Worm (Caenorhabditis elegans) whole organism, late embryonic: ENCODE data around the gene snx-17.

Source experiments
- C08G9.2 ChIP-seq: sonication (generic microtip); optimal IDR thresholded peaks from 2 replicates; lab custom pipeline; 2016; ENCODE audit warnings: mild to moderate bottlenecking, missing genetic modification characterization, moderate library complexity, missing compliant biosample characterization
- K02D7.2 ChIP-seq: sonication (generic microtip); optimal IDR thresholded peaks from 2 replicates; lab custom pipeline; 2017; ENCODE audit warnings: mild to moderate bottlenecking, missing genetic modification characterization, missing compliant biosample characterization
- K09A11.1 ChIP-seq: sonication (generic microtip); optimal IDR thresholded peaks from 2 replicates; lab custom pipeline; 2017; ENCODE audit warnings: antibody characterized with exemption, mild to moderate bottlenecking, missing genetic modification characterization, missing compliant biosample characterization; ENCODE audit not compliant: insufficient read depth
- T23F11.4 ChIP-seq: fragments of 200-800 bp; sonication (Bioruptor generic); optimal IDR thresholded peaks from 2 replicates; lab custom pipeline; 2018; ENCODE audit warnings: mild to moderate bottlenecking, missing genetic modification characterization, missing compliant biosample characterization
- Y22D7AL.16 ChIP-seq: sonication (generic microtip); optimal IDR thresholded peaks from 2 replicates; lab custom pipeline; 2016; ENCODE audit warnings: missing genetic modification characterization, missing compliant biosample characterization
- ahr-1 ChIP-seq: sonication (generic microtip); optimal IDR thresholded peaks from 2 replicates; lab custom pipeline; 2016; ENCODE audit warnings: missing genetic modification characterization, missing compliant biosample characterization
- ama-1 ChIP-seq: fragments of 150-350 bp; optimal IDR thresholded peaks from 2 replicates; lab custom pipeline; 2014
- ceh-18 ChIP-seq: sonication (generic microtip); optimal IDR thresholded peaks from 2 replicates; lab custom pipeline; 2016; ENCODE audit warnings: missing genetic modification characterization, missing compliant biosample characterization
- ceh-2 ChIP-seq: sonication (generic microtip); optimal IDR thresholded peaks from 2 replicates; lab custom pipeline; 2016; ENCODE audit warnings: missing genotype, missing genetic modification characterization, missing compliant biosample characterization
- ceh-22 ChIP-seq: sonication (generic microtip); optimal IDR thresholded peaks from 2 replicates; lab custom pipeline; 2017; ENCODE audit warnings: missing biosample characterization, missing genetic modification characterization
- ceh-24 ChIP-seq: sonication (generic microtip); optimal IDR thresholded peaks from 2 replicates; lab custom pipeline; 2016; ENCODE audit warnings: mild to moderate bottlenecking, missing genetic modification characterization, missing compliant biosample characterization
- ceh-30 ChIP-seq: fragments of 150-350 bp; optimal IDR thresholded peaks from 2 replicates; lab custom pipeline; 2014; ENCODE audit warnings: missing biosample characterization, missing genetic modification characterization
- ceh-31 ChIP-seq: sonication (generic microtip); optimal IDR thresholded peaks from 2 replicates; lab custom pipeline; 2016; ENCODE audit warnings: missing genetic modification characterization, missing compliant biosample characterization
- ceh-34 ChIP-seq: sonication (generic microtip); optimal IDR thresholded peaks from 2 replicates; lab custom pipeline; 2016; ENCODE audit warnings: mild to moderate bottlenecking, missing genetic modification characterization, missing compliant biosample characterization
- ceh-48 ChIP-seq: sonication (generic microtip); optimal IDR thresholded peaks from 2 replicates; lab custom pipeline; 2016; ENCODE audit warnings: missing genetic modification characterization, inconsistent platforms, missing compliant biosample characterization
- dve-1 ChIP-seq: sonication (generic microtip); optimal IDR thresholded peaks from 2 replicates; lab custom pipeline; 2017; ENCODE audit warnings: antibody characterized with exemption, mild to moderate bottlenecking, missing genetic modification characterization, missing compliant biosample characterization
- elt-2 ChIP-seq: sonication (generic microtip); optimal IDR thresholded peaks from 2 replicates; lab custom pipeline; 2016; ENCODE audit warnings: missing genetic modification reagents, missing genetic modification characterization, missing compliant biosample characterization
- ets-4 ChIP-seq: sonication (generic microtip); optimal IDR thresholded peaks from 2 replicates; lab custom pipeline; 2016; ENCODE audit warnings: missing genetic modification characterization, missing compliant biosample characterization
- fkh-10 ChIP-seq: fragments of 150-350 bp; optimal IDR thresholded peaks from 2 replicates; lab custom pipeline; 2014; ENCODE audit warnings: missing biosample characterization, missing genetic modification reagents, missing genetic modification characterization
- fkh-6 ChIP-seq: sonication (generic microtip); optimal IDR thresholded peaks from 2 replicates; lab custom pipeline; 2016; ENCODE audit warnings: missing genetic modification characterization, missing compliant biosample characterization
- hlh-13 ChIP-seq: fragments of 200-800 bp; sonication (Bioruptor generic); optimal IDR thresholded peaks from 2 replicates; lab custom pipeline; 2018; ENCODE audit warnings: mild to moderate bottlenecking, missing genetic modification characterization, missing compliant biosample characterization
- lim-6 ChIP-seq: sonication (generic microtip); optimal IDR thresholded peaks from 2 replicates; lab custom pipeline; 2016; ENCODE audit warnings: missing genetic modification characterization, missing compliant biosample characterization
- lin-11 ChIP-seq: fragments of 200-800 bp; sonication (Bioruptor generic); optimal IDR thresholded peaks from 2 replicates; lab custom pipeline; 2018; ENCODE audit warnings: mild to moderate bottlenecking, missing genetic modification characterization, missing compliant biosample characterization
- madf-2 ChIP-seq: sonication (generic microtip); optimal IDR thresholded peaks from 2 replicates; lab custom pipeline; 2017; ENCODE audit warnings: missing genetic modification characterization, missing compliant biosample characterization
- nfya-1 ChIP-seq: sonication (generic microtip); optimal IDR thresholded peaks from 2 replicates; lab custom pipeline; 2017; ENCODE audit warnings: missing genetic modification characterization, mild to moderate bottlenecking, missing compliant biosample characterization, antibody characterized with exemption, moderate library complexity
- nhr-232 ChIP-seq: sonication (generic microtip); optimal IDR thresholded peaks from 2 replicates; lab custom pipeline; 2016; ENCODE audit warnings: missing genetic modification characterization, missing compliant biosample characterization
- npax-4 ChIP-seq: sonication (generic microtip); optimal IDR thresholded peaks from 2 replicates; lab custom pipeline; 2016; ENCODE audit warnings: missing genetic modification characterization, missing compliant biosample characterization
- pag-3 ChIP-seq: sonication (generic microtip); optimal IDR thresholded peaks from 2 replicates; lab custom pipeline; 2016; ENCODE audit warnings: missing compliant biosample characterization, missing genetic modification characterization, borderline replicate concordance
- pat-9 ChIP-seq: fragments of 200-800 bp; sonication (Bioruptor generic); optimal IDR thresholded peaks from 2 replicates; lab custom pipeline; 2018; ENCODE audit warnings: mild to moderate bottlenecking, missing genetic modification characterization, moderate library complexity, missing compliant biosample characterization
- pax-1 ChIP-seq: fragments of 150-350 bp; optimal IDR thresholded peaks from 2 replicates; lab custom pipeline; 2014; ENCODE audit warnings: missing biosample characterization, missing genetic modification characterization
- pha-2 ChIP-seq: sonication (generic microtip); optimal IDR thresholded peaks from 2 replicates; lab custom pipeline; 2017; ENCODE audit warnings: mild to moderate bottlenecking, missing genetic modification characterization, missing compliant biosample characterization
- pros-1 ChIP-seq: fragments of 150-350 bp; optimal IDR thresholded peaks from 2 replicates; lab custom pipeline; 2014; ENCODE audit warnings: missing biosample characterization, missing genetic modification reagents, missing genetic modification characterization
- sdc-2 ChIP-seq: sonication (generic microtip); optimal IDR thresholded peaks from 2 replicates; lab custom pipeline; 2016; ENCODE audit warnings: missing genotype, missing genetic modification characterization, missing compliant biosample characterization
- syd-9 ChIP-seq: sonication (generic microtip); optimal IDR thresholded peaks from 2 replicates; lab custom pipeline; 2016; ENCODE audit warnings: mild to moderate bottlenecking, missing genetic modification characterization, moderate library complexity, missing compliant biosample characterization
- tbx-2 ChIP-seq: sonication (generic microtip); optimal IDR thresholded peaks from 2 replicates; lab custom pipeline; 2016; ENCODE audit warnings: missing genetic modification characterization, missing compliant biosample characterization
- tbx-7 ChIP-seq: sonication (generic microtip); optimal IDR thresholded peaks from 2 replicates; lab custom pipeline; 2016; ENCODE audit warnings: missing genotype, missing genetic modification characterization, missing compliant biosample characterization
- ttx-3 ChIP-seq: sonication (generic microtip); optimal IDR thresholded peaks from 2 replicates; lab custom pipeline; 2016; ENCODE audit warnings: missing genetic modification reagents, missing genetic modification characterization, missing compliant biosample characterization
- unc-42 ChIP-seq: sonication (generic microtip); optimal IDR thresholded peaks from 2 replicates; lab custom pipeline; 2016; ENCODE audit warnings: missing genotype, missing genetic modification characterization, missing compliant biosample characterization
- unc-55 ChIP-seq: sonication (generic microtip); optimal IDR thresholded peaks from 2 replicates; lab custom pipeline; 2017; ENCODE audit warnings: missing biosample characterization, missing genetic modification reagents, missing genetic modification characterization
- unc-86 ChIP-seq: sonication (generic microtip); optimal IDR thresholded peaks from 2 replicates; lab custom pipeline; 2016; ENCODE audit warnings: missing genetic modification characterization, missing compliant biosample characterization
- zip-5 ChIP-seq: sonication (generic microtip); optimal IDR thresholded peaks from 2 replicates; lab custom pipeline; 2016; ENCODE audit warnings: missing genetic modification characterization, missing compliant biosample characterization

snx-17 gene

ce11 chrX:13104966-13105365 is 17.1 kb downstream of the snx-17 start, which contains the start of gene F17H10.1 (continued):
- TF ChIP-seq ama-1 (lab: Kevin White, UChicago) (no peak), lim-6 (no peak), syd-9 (tag; lab: Kevin White, UChicago) (no peak), unc-86 (no peak), pag-3 (no peak), tbx-7 (peak; percentile 29), ceh-31 (peak; percentile 76), fkh-6 (tag; lab: Kevin White, UChicago) (no peak), ceh-34 (tag; lab: Kevin White, UChicago) (no peak), lin-11 (tag; lab: Kevin White, UChicago) (no peak), ets-4 (tag; lab: Kevin White, UChicago) (peak; percentile 70), dve-1 (tag; lab: Kevin White, UChicago) (no peak), pros-1 (tag; lab: Kevin White, UChicago) (no peak), pat-9 (tag; lab: Kevin White, UChicago) (no peak), nhr-232 (tag; lab: Kevin White, UChicago) (no peak), fkh-10 (GFP tag; lab: Kevin White, UChicago) (no peak), elt-2 (tag; lab: Kevin White, UChicago) (peak; percentile 56)

DNA sequence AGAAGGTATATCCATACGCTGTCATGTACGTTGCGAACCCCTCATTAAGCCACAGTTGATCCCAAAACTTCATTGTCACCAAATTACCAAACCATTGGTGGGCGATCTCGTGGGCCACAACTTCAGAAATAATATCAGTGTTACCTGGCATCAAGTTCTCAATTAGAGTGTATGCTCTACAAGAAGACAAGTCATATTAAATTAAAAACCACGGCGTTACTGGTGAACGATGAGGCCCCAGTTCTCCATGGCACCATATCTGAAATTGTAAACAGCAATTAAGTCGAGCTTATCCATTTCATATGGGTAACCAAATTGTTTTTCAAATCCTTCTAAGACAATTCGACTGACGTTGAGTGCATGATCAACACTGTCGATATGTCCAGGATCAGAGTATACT is 19.3 kb downstream of the snx-17 start:
- no peak for TF ChIP-seq nfya-1 (tag; lab: Kevin White, UChicago)
- no peak for TF ChIP-seq ets-4 (tag; lab: Kevin White, UChicago)
- TF ChIP-seq npax-4 (tag; lab: Kevin White, UChicago): no peak
- no peak for TF ChIP-seq pag-3
- TF ChIP-seq ceh-22 (tag; lab: Kevin White, UChicago): no peak
- TF ChIP-seq ceh-30 (tag; lab: Kevin White, UChicago): no peak
- TF ChIP-seq sdc-2 (tag; lab: Kevin White, UChicago): no peak
- TF ChIP-seq pha-2: no peak
- TF ChIP-seq ama-1 (lab: Kevin White, UChicago): no peak
- no peak for TF ChIP-seq madf-2 (tag; lab: Kevin White, UChicago)
- TF ChIP-seq ceh-48 (tag; lab: Kevin White, UChicago): no peak
- TF ChIP-seq K09A11.1 (tag; lab: Kevin White, UChicago): no peak
- no peak for TF ChIP-seq unc-55
- no peak for TF ChIP-seq zip-5
- TF ChIP-seq Y22D7AL.16 (tag; lab: Kevin White, UChicago): no peak
- no peak for TF ChIP-seq hlh-13
- no peak for TF ChIP-seq K02D7.2 (tag; lab: Kevin White, UChicago)
- no peak for TF ChIP-seq fkh-10 (GFP tag; lab: Kevin White, UChicago)

- TF ChIP-seq unc-42 (tag; lab: Kevin White, UChicago) (no peak), ceh-18 (no peak), ttx-3 (tag; lab: Kevin White, UChicago) (no peak), unc-86 (no peak), lim-6 (no peak)
- TF ChIP-seq, all 69 proteins: peak for 0
Observed at ce11 chrX:13100410-13100809, 21.7 kb downstream of the snx-17 start, which contains the start of gene R03G8.6. Gene R03G8.6, minus strand, starts transcription at chrX:13100510.

DNA sequence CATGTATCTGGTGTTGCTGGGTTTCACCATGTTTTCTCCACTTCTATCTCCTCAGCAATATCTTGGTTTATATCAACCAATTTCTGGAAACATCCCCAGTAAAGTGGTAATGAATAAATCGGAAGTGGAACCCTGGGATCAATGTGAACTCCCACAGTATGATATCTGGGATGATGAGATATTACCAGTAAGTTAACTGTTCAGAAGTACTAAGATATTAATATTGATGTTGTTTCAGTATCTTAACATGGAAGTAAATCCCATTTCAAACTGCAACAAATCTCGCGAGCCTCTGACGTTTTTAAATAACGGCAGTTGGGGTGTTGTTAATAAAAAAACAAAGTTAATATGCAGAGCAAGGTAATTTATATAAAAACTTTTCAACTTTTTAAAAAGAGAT is 30.9 kb downstream of the snx-17 start:
- TF ChIP-seq ama-1 (lab: Kevin White, UChicago) (no peak), C08G9.2 (tag; lab: Kevin White, UChicago) (no peak), pag-3 (no peak), nfya-1 (tag; lab: Kevin White, UChicago) (no peak), tbx-7 (no peak), ceh-24 (no peak), unc-42 (tag; lab: Kevin White, UChicago) (no peak), K02D7.2 (tag; lab: Kevin White, UChicago) (no peak), pat-9 (tag; lab: Kevin White, UChicago) (no peak), unc-86 (no peak), fkh-6 (tag; lab: Kevin White, UChicago) (no peak), sdc-2 (tag; lab: Kevin White, UChicago) (no peak), hlh-13 (no peak), dve-1 (tag; lab: Kevin White, UChicago) (no peak), T23F11.4 (no peak), ceh-2 (tag; lab: Kevin White, UChicago) (no peak), pax-1 (tag; lab: Kevin White, UChicago) (no peak), tbx-2 (tag; lab: Kevin White, UChicago) (no peak), ahr-1 (tag; lab: Kevin White, UChicago) (no peak), lim-6 (no peak)
